Worm (Caenorhabditis elegans) whole organism, mixed stage, embryonic: ENCODE data around the gene F26F12.5.

Experiments
- blmp-1 ChIP-seq: fragments of 150-350 bp; optimal IDR thresholded peaks from 2 replicates; lab custom pipeline; 2014; ENCODE audit warnings: missing biosample characterization, missing genetic modification characterization
- ceh-43 ChIP-seq: fragments of 200-800 bp; sonication (Bioruptor generic); optimal IDR thresholded peaks from 2 replicates; lab custom pipeline; 2018; ENCODE audit warnings: mild to moderate bottlenecking, missing genetic modification characterization, moderate library complexity, missing compliant biosample characterization
- elt-1 ChIP-seq: sonication (generic microtip); optimal IDR thresholded peaks from 2 replicates; lab custom pipeline; 2017; ENCODE audit warnings: missing genetic modification characterization, mild to moderate bottlenecking, missing compliant biosample characterization, antibody characterized with exemption, moderate library complexity, borderline replicate concordance; ENCODE audit not compliant: insufficient read depth
- ham-2 ChIP-seq: fragments of 200-800 bp; sonication (Bioruptor generic); optimal IDR thresholded peaks from 2 replicates; lab custom pipeline; 2018; ENCODE audit warnings: mild to moderate bottlenecking, missing genetic modification characterization, missing compliant biosample characterization
- lsy-2 ChIP-seq: fragments of 150-350 bp; optimal IDR thresholded peaks from 2 replicates; lab custom pipeline; 2014; ENCODE audit warnings: missing biosample characterization, missing genetic modification characterization
- mep-1 ChIP-seq: fragments of 150-350 bp; optimal IDR thresholded peaks from 2 replicates; lab custom pipeline; 2017; ENCODE audit warnings: missing biosample characterization, missing genetic modification reagents, missing genetic modification characterization, inconsistent platforms
- nhr-12 ChIP-seq: fragments of 150-350 bp; optimal IDR thresholded peaks from 2 replicates; lab custom pipeline; 2014; ENCODE audit warnings: missing biosample characterization, missing genetic modification characterization
- nhr-237 ChIP-seq: fragments of 150-350 bp; optimal IDR thresholded peaks from 2 replicates; lab custom pipeline; 2014; ENCODE audit warnings: missing biosample characterization, missing genetic modification characterization
- nhr-76 ChIP-seq: sonication (generic microtip); optimal IDR thresholded peaks from 2 replicates; lab custom pipeline; 2017; ENCODE audit warnings: missing biosample characterization, missing genetic modification characterization
- pha-4 ChIP-seq: fragments of 150-350 bp; optimal IDR thresholded peaks from 2 replicates; lab custom pipeline; 2018; ENCODE audit warnings: missing biosample characterization, missing genetic modification reagents, missing genetic modification characterization
- snpc-4 ChIP-seq: fragments of 150-350 bp; optimal IDR thresholded peaks from 2 replicates; lab custom pipeline; 2014; ENCODE audit warnings: missing biosample characterization, missing genetic modification characterization
- unc-39 ChIP-seq: fragments of 150-350 bp; optimal IDR thresholded peaks from 2 replicates; lab custom pipeline; 2014; ENCODE audit warnings: missing biosample characterization, missing genetic modification characterization
- unc-62 ChIP-seq: fragments of 150-350 bp; optimal IDR thresholded peaks from 2 replicates; lab custom pipeline; 2014; ENCODE audit warnings: missing biosample characterization, missing genetic modification reagents, missing genetic modification characterization

DNA sequence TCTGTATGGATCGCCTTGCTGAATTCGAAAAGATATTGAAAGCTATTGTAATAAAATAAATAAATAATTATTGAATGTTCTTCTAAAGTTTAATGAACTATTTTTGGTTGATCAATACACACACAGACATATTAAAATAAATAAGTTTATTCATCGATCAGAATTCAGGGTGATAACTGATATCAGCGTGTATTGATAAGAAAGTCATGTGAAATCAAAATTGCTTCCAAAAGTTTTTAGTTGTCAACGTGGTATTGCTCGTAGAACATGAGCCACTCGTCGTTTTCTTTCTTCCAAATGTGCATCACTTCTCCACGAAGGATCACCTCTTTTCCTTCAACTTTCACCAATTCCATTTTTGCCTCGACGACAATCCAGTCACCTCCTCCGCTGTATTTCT, 17.4 kb upstream of the F26F12.5 start:
- TF ChIP-seq blmp-1: no peak
- TF ChIP-seq snpc-4: no peak
- no peak for TF ChIP-seq nhr-12 (tag; lab: Kevin White, UChicago)
- TF ChIP-seq elt-1 (tag; lab: Kevin White, UChicago): no peak
- no peak for TF ChIP-seq unc-62 (GFP tag; lab: Kevin White, UChicago)
- TF ChIP-seq unc-39 (tag; lab: Kevin White, UChicago): no peak
- TF ChIP-seq mep-1: no peak
- TF ChIP-seq pha-4 (tag; lab: Kevin White, UChicago): no peak
- TF ChIP-seq nhr-237 (tag; lab: Kevin White, UChicago): no peak
- no peak for TF ChIP-seq nhr-76
- TF ChIP-seq ham-2: no peak
- TF ChIP-seq ceh-43: no peak
- TF ChIP-seq lsy-2 (tag; lab: Kevin White, UChicago): no peak
